Fruit fly (Drosophila melanogaster) whole organism, prepupa: ENCODE results near the gene CG33631.

ENCODE experiments used
- CG11294 ChIP-seq: fragments of 200-800 bp; sonication (Bioruptor generic); IDR thresholded peaks from 2 replicates; pipeline ENCODE4 v1.3.6; 2022; ENCODE audit warnings: missing biosample characterization, missing genetic modification characterization
- CG3919 ChIP-seq: fragments of 200-800 bp; sonication (Bioruptor generic); optimal IDR thresholded peaks from 3 replicates; lab custom pipeline; 2016; ENCODE audit warnings: missing biosample characterization, missing genetic modification characterization
- CG6854 ChIP-seq: fragments of 200-800 bp; sonication (Bioruptor generic); optimal IDR thresholded peaks from 2 replicates; lab custom pipeline; 2017; ENCODE audit warnings: missing biosample characterization, mild to moderate bottlenecking, missing genetic modification characterization
- Eip93F ChIP-seq: fragments of 200-800 bp; sonication (Bioruptor generic); optimal IDR thresholded peaks from 2 replicates; lab custom pipeline; 2016; ENCODE audit warnings: missing biosample characterization, mild to moderate bottlenecking, missing genetic modification characterization
- Gug ChIP-seq: fragments of 200-800 bp; sonication (Bioruptor generic); IDR thresholded peaks from 2 replicates; pipeline ENCODE4 v1.3.6; 2022; ENCODE audit warnings: missing biosample characterization, missing genetic modification characterization
- Hr39 ChIP-seq: fragments of 200-800 bp; sonication (Bioruptor generic); optimal IDR thresholded peaks from 2 replicates; lab custom pipeline; 2016; ENCODE audit warnings: missing biosample characterization, missing genetic modification characterization
- Lpt ChIP-seq: fragments of 200-800 bp; sonication (Bioruptor generic); optimal IDR thresholded peaks from 3 replicates; lab custom pipeline; 2016; ENCODE audit warnings: missing biosample characterization, missing genetic modification characterization
- Smox ChIP-seq: fragments of 200-800 bp; sonication (Bioruptor generic); optimal IDR thresholded peaks from 3 replicates; lab custom pipeline; 2016; ENCODE audit warnings: missing biosample characterization, missing genetic modification characterization
- fd59A ChIP-seq: fragments of 200-800 bp; sonication (Bioruptor generic); optimal IDR thresholded peaks from 2 replicates; lab custom pipeline; 2017; ENCODE audit warnings: missing biosample characterization, mild to moderate bottlenecking, missing genetic modification characterization, missing genetic modification reagents
- fd85E ChIP-seq: fragments of 200-800 bp; sonication (Bioruptor generic); optimal IDR thresholded peaks from 3 replicates; lab custom pipeline; 2016; ENCODE audit warnings: missing biosample characterization, missing genetic modification characterization
- ss ChIP-seq, 2 experiments: fragments of 200-800 bp; sonication (Bioruptor generic); optimal IDR thresholded peaks; 2 replicates in 1 of 2; 3 replicates in 1 of 2; lab custom pipeline; 2017 to 2018; ENCODE audit warnings: mild to moderate bottlenecking in 2 of 2, missing biosample characterization in 2 of 2, missing genetic modification characterization in 2 of 2, moderate library complexity in 1 of 2
- svp ChIP-seq: fragments of 200-800 bp; sonication (Bioruptor generic); peaks from one replicate; lab custom pipeline; 2016; ENCODE audit warnings: missing biosample characterization, missing genetic modification characterization

DNA sequence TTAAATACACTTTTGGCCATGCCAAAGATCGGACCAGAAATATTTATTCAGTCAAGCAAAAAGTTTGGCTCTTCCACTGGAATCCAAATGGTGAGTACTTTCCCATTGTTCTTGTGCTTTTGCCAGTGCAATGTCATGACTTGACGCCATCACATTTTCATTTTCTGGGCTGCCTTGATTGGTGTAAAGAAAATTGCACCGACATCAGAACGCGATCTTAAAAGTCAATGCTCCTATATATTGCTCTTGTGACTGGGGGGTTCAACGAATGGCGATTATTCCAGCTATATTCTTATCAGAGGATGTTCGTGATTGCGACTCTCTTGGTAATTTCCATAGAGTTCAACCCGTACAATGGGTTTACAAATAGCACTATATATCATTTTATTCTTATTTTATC is 23.3 kb upstream of the CG33631 start:
- TF ChIP-seq CG3919 = no peak
- no peak for TF ChIP-seq ss (GFP tag; optimal IDR thresholded peaks at IDR 0.05; lab: Kevin White, UChicago)
- no peak for TF ChIP-seq Lpt (GFP tag; lab: Kevin White, UChicago)
- TF ChIP-seq Eip93F (GFP tag; lab: Kevin White, UChicago) = peak; percentile 60
- no peak for TF ChIP-seq CG6854 (GFP tag; lab: Kevin White, UChicago)
- TF ChIP-seq Gug = no peak
- peak; percentile 97 for TF ChIP-seq svp
- TF ChIP-seq CG11294 (GFP tag; lab: Robert Waterston, UW) = no peak
- TF ChIP-seq Smox (GFP tag; lab: Kevin White, UChicago) = no peak
- no peak for TF ChIP-seq fd85E (GFP tag; lab: Kevin White, UChicago)
- no peak for TF ChIP-seq Hr39
- TF ChIP-seq fd59A (GFP tag; lab: Kevin White, UChicago) = no peak
